Worm (Caenorhabditis elegans): ENCODE measurements around the gene str-79.

DNA sequence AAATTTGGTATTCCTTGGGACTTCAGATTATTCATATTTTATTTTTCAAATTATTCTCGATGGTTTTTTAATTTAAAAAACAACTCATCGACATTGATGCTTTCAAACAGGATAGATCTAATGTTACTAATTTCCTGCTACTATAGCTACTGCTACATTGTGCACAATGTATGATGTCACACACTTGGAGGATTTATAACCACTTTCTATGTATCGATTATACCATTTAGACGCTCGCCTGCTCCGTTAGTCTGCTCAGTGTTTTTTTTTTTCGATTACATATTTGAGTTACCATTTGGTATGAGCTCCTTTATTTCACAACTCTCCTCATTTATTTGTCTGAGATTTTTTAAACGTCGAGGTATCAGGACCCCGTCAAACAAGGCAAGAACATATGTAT lies 20.8 kb downstream of the str-79 start, which contains the start of gene Y40A1A.2:
- no peak for TF ChIP-seq him-1 (tag; optimal IDR thresholded peaks at IDR 0.05)
- TF ChIP-seq dao-5 (tag; optimal IDR thresholded peaks at IDR 0.05) = no peak
- TF ChIP-seq W03F9.2 (tag; optimal IDR thresholded peaks at IDR 0.05) = no peak

Measured in whole organism, L4/young adult.